Worm (Caenorhabditis elegans) whole organism, L1 larva: ENCODE data around the gene pgp-12.

ENCODE experiments used
- C04F5.9 ChIP-seq: sonication (generic microtip); optimal IDR thresholded peaks from 2 replicates; lab custom pipeline; 2016; ENCODE audit warnings: missing genetic modification characterization, missing compliant biosample characterization
- C16A3.4 ChIP-seq: fragments of 150-350 bp; optimal IDR thresholded peaks from 2 replicates; lab custom pipeline; 2014; ENCODE audit warnings: missing biosample characterization, missing genetic modification characterization
- F16B12.6 ChIP-seq: fragments of 150-350 bp; optimal IDR thresholded peaks from 2 replicates; lab custom pipeline; 2014; ENCODE audit warnings: missing biosample characterization, missing genetic modification characterization
- aha-1 ChIP-seq: fragments of 150-350 bp; optimal IDR thresholded peaks from 2 replicates; lab custom pipeline; 2014; ENCODE audit warnings: missing biosample characterization, missing genetic modification characterization
- aly-2 ChIP-seq: fragments of 150-350 bp; optimal IDR thresholded peaks from 2 replicates; lab custom pipeline; 2014; ENCODE audit warnings: missing biosample characterization, missing genetic modification characterization
- blmp-1 ChIP-seq: fragments of 150-350 bp; optimal IDR thresholded peaks from 2 replicates; lab custom pipeline; 2014; ENCODE audit warnings: missing biosample characterization, missing genetic modification characterization
- ceh-63 ChIP-seq: fragments of 200-800 bp; sonication (Bioruptor generic); optimal IDR thresholded peaks from 2 replicates; lab custom pipeline; 2018; ENCODE audit warnings: mild to moderate bottlenecking, missing genetic modification characterization, missing compliant biosample characterization
- ceh-8 ChIP-seq: fragments of 200-800 bp; sonication (Bioruptor generic); optimal IDR thresholded peaks from 2 replicates; lab custom pipeline; 2018; ENCODE audit warnings: mild to moderate bottlenecking, missing genetic modification characterization, moderate library complexity, missing compliant biosample characterization
- ceh-82 ChIP-seq, 3 experiments: fragments of 150-350 bp in 1 of 3; sonication (generic microtip) in 2 of 3; optimal IDR thresholded peaks; 2 replicates each; lab custom pipeline; 2014 to 2017; ENCODE audit warnings: missing biosample characterization in 3 of 3, missing genetic modification characterization in 3 of 3
- ceh-88 ChIP-seq: fragments of 200-800 bp; sonication (Bioruptor generic); IDR thresholded peaks from 2 replicates; pipeline ENCODE4 v1.3.6; 2022; ENCODE audit warnings: missing genetic modification characterization, missing compliant biosample characterization
- ceh-90 ChIP-seq: sonication (generic microtip); optimal IDR thresholded peaks from 2 replicates; lab custom pipeline; 2016; ENCODE audit warnings: missing genetic modification characterization, missing compliant biosample characterization
- egl-27 ChIP-seq, 2 experiments: fragments of 150-350 bp in 1 of 2; sonication (generic microtip); optimal IDR thresholded peaks; 3 replicates each; lab custom pipeline; 2017 to 2018; ENCODE audit warnings: missing biosample characterization in 2 of 2, missing genetic modification characterization in 2 of 2, missing genetic modification reagents in 2 of 2
- elt-2 ChIP-seq: sonication (generic microtip); optimal IDR thresholded peaks from 2 replicates; lab custom pipeline; 2016; ENCODE audit warnings: missing genetic modification characterization, mild to moderate bottlenecking, inconsistent platforms, missing compliant biosample characterization, missing genetic modification reagents
- elt-3 ChIP-seq, 6 experiments: fragments of 150-350 bp in 1 of 6; sonication (generic microtip); optimal IDR thresholded peaks; 2 replicates each; lab custom pipeline; 2017 to 2018; ENCODE audit warnings: missing biosample characterization in 6 of 6, missing genetic modification characterization in 6 of 6, inconsistent platforms in 1 of 6
- ets-5 ChIP-seq: fragments of 200-800 bp; sonication (Bioruptor generic); IDR thresholded peaks from 2 replicates; pipeline ENCODE4 v1.3.6; 2022; ENCODE audit warnings: missing genetic modification characterization, missing compliant biosample characterization
- fkh-10 ChIP-seq: sonication (generic microtip); optimal IDR thresholded peaks from 2 replicates; lab custom pipeline; 2017; ENCODE audit warnings: missing biosample characterization, missing genetic modification reagents, missing genetic modification characterization
- hlh-4 ChIP-seq: sonication (generic microtip); optimal IDR thresholded peaks from 2 replicates; lab custom pipeline; 2016; ENCODE audit warnings: mild to moderate bottlenecking, missing genetic modification characterization, missing compliant biosample characterization
- irx-1 ChIP-seq: sonication (generic microtip); optimal IDR thresholded peaks from 2 replicates; lab custom pipeline; 2016; ENCODE audit warnings: missing genetic modification characterization, missing compliant biosample characterization
- jun-1 ChIP-seq: fragments of 150-350 bp; optimal IDR thresholded peaks from 2 replicates; lab custom pipeline; 2014; ENCODE audit warnings: missing biosample characterization, missing genetic modification reagents, missing genetic modification characterization
- lin-14 ChIP-seq: fragments of 200-800 bp; sonication (Bioruptor generic); optimal IDR thresholded peaks from 2 replicates; lab custom pipeline; 2018; ENCODE audit warnings: mild to moderate bottlenecking, missing genetic modification characterization, moderate library complexity, missing compliant biosample characterization
- lin-15B ChIP-seq: fragments of 150-350 bp; sonication (generic microtip); optimal IDR thresholded peaks from 3 replicates; lab custom pipeline; 2014; ENCODE audit warnings: missing biosample characterization, missing genetic modification characterization
- lin-39 ChIP-seq: fragments of 150-350 bp; optimal IDR thresholded peaks from 2 replicates; lab custom pipeline; 2014; ENCODE audit warnings: missing biosample characterization, missing genetic modification reagents, missing genetic modification characterization
- lir-3 ChIP-seq: sonication (generic microtip); optimal IDR thresholded peaks from 2 replicates; lab custom pipeline; 2016; ENCODE audit warnings: mild to moderate bottlenecking, missing genetic modification characterization, moderate library complexity, missing compliant biosample characterization; ENCODE audit not compliant: poor library complexity
- lsy-2 ChIP-seq, 2 experiments: fragments of 150-350 bp; optimal IDR thresholded peaks; 2 replicates each; lab custom pipeline; 2014; ENCODE audit warnings: missing biosample characterization in 2 of 2, missing genetic modification characterization in 2 of 2
- mdl-1 ChIP-seq, 2 experiments: fragments of 150-350 bp; optimal IDR thresholded peaks; 2 replicates each; lab custom pipeline; 2014 to 2017; ENCODE audit warnings: missing biosample characterization in 2 of 2, missing genetic modification characterization in 2 of 2, inconsistent platforms in 1 of 2
- mef-2 ChIP-seq: fragments of 150-350 bp; optimal IDR thresholded peaks from 2 replicates; lab custom pipeline; 2014; ENCODE audit warnings: missing biosample characterization, missing genetic modification characterization
- nhr-12 ChIP-seq: sonication (generic microtip); optimal IDR thresholded peaks from 2 replicates; lab custom pipeline; 2017; ENCODE audit warnings: missing biosample characterization, missing genetic modification characterization
- nhr-19 ChIP-seq: fragments of 200-800 bp; sonication (Bioruptor generic); conservative IDR thresholded peaks from 2 replicates; pipeline ENCODE4 v1.3.6; 2022; ENCODE audit warnings: missing genetic modification characterization, missing compliant biosample characterization
- nhr-20 ChIP-seq: sonication (generic microtip); optimal IDR thresholded peaks from 2 replicates; lab custom pipeline; 2016; ENCODE audit warnings: mild to moderate bottlenecking, missing genetic modification characterization, missing compliant biosample characterization
- nhr-237 ChIP-seq: fragments of 150-350 bp; optimal IDR thresholded peaks from 2 replicates; lab custom pipeline; 2014; ENCODE audit warnings: missing biosample characterization, missing genetic modification characterization
- nhr-28 ChIP-seq: fragments of 150-350 bp; optimal IDR thresholded peaks from 2 replicates; lab custom pipeline; 2014; ENCODE audit warnings: missing biosample characterization, missing genetic modification characterization
- nhr-47 ChIP-seq: sonication (generic microtip); optimal IDR thresholded peaks from 2 replicates; lab custom pipeline; 2016; ENCODE audit warnings: mild to moderate bottlenecking, missing genetic modification characterization, moderate library complexity, missing compliant biosample characterization
- nhr-84 ChIP-seq: sonication (generic microtip); optimal IDR thresholded peaks from 2 replicates; lab custom pipeline; 2017; ENCODE audit warnings: missing biosample characterization, missing genetic modification characterization
- nhr-85 ChIP-seq: sonication (generic microtip); peaks from one replicate; lab custom pipeline; 2016; ENCODE audit warnings: missing genetic modification characterization, inconsistent platforms, missing compliant biosample characterization
- nhr-90 ChIP-seq: sonication (generic microtip); optimal IDR thresholded peaks from 2 replicates; lab custom pipeline; 2016; ENCODE audit warnings: mild to moderate bottlenecking, missing genetic modification characterization, missing compliant biosample characterization; ENCODE audit not compliant: poor library complexity
- pqm-1 ChIP-seq: sonication (generic microtip); optimal IDR thresholded peaks from 3 replicates; lab custom pipeline; 2017; ENCODE audit warnings: missing biosample characterization, missing genetic modification characterization
- rnt-1 ChIP-seq: sonication (generic microtip); optimal IDR thresholded peaks from 2 replicates; lab custom pipeline; 2016; ENCODE audit warnings: mild to moderate bottlenecking, missing genetic modification characterization, moderate library complexity, missing compliant biosample characterization
- snu-23 ChIP-seq: sonication (generic microtip); optimal IDR thresholded peaks from 2 replicates; lab custom pipeline; 2016; ENCODE audit warnings: missing genetic modification characterization, missing compliant biosample characterization
- sptf-1 ChIP-seq: fragments of 150-350 bp; optimal IDR thresholded peaks from 2 replicates; lab custom pipeline; 2014; ENCODE audit warnings: missing biosample characterization, missing genetic modification characterization
- swsn-7 ChIP-seq: sonication (generic microtip); optimal IDR thresholded peaks from 2 replicates; lab custom pipeline; 2016; ENCODE audit warnings: missing genetic modification characterization, missing compliant biosample characterization
- tbx-2 ChIP-seq: sonication (generic microtip); optimal IDR thresholded peaks from 2 replicates; lab custom pipeline; 2016; ENCODE audit warnings: missing genetic modification characterization, missing compliant biosample characterization
- unc-30 ChIP-seq: sonication (generic microtip); optimal IDR thresholded peaks from 2 replicates; lab custom pipeline; 2017; ENCODE audit warnings: missing biosample characterization, missing genetic modification characterization
- zip-4 ChIP-seq: fragments of 200-800 bp; sonication (Bioruptor generic); optimal IDR thresholded peaks from 2 replicates; lab custom pipeline; 2018; ENCODE audit warnings: mild to moderate bottlenecking, missing genetic modification characterization, moderate library complexity, missing compliant biosample characterization

pgp-12 gene

ce11 chrX:12761778-12762177 is 30.2 kb downstream of the pgp-12 start, which contains the start of gene cept-1:
TSS of gene cept-1 (plus strand) at chrX:12762078.
- TF ChIP-seq lsy-2 (tag; optimal IDR thresholded peaks at IDR 0.05; lab: Kevin White, UChicago) (no peak), tbx-2 (tag; lab: Kevin White, UChicago) (no peak), aly-2 (no peak), F16B12.6 (tag; lab: Kevin White, UChicago) (no peak), irx-1 (tag; lab: Kevin White, UChicago) (no peak), nhr-85 (tag; lab: Kevin White, UChicago) (no peak), nhr-237 (tag; lab: Kevin White, UChicago) (no peak), ceh-63 (GFP tag; lab: Kevin White, UChicago) (no peak), C16A3.4 (tag; lab: Kevin White, UChicago) (no peak), sptf-1 (tag; lab: Kevin White, UChicago) (no peak), pqm-1 (tag; lab: Kevin White, UChicago) (no peak), rnt-1 (tag; lab: Kevin White, UChicago) (no peak), lin-39 (tag; lab: Kevin White, UChicago) (no peak), egl-27 (tag; optimal IDR thresholded peaks at IDR 0.05; lab: Kevin White, UChicago) (no peak), lin-14 (no peak), lin-15B (no peak), ceh-90 (tag; lab: Kevin White, UChicago) (no peak), fkh-10 (GFP tag; lab: Kevin White, UChicago) (no peak)
- TF ChIP-seq, all 84 proteins: peak for 0

DNA sequence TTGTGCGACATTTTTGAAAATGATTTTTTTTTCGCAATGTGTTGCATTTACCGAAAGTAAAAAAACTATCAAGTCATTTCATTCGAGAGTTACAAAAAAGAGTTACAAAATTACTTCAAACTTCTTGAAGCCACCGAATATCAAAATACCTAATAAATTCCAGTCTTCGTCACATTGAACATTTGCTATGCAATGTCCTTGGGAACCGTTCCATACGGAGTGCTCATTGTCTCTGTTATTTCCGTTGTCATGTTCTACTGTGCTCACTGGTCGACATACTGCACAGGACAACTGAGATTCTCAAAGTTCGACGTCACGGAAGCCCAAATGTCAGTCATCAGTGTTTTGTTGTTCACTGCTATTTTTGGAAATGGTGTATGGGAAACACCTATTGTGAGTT is 32.4 kb downstream of the pgp-12 start:
- TF ChIP-seq rnt-1 (tag; lab: Kevin White, UChicago) (no peak), nhr-28 (tag; lab: Kevin White, UChicago) (no peak), ceh-63 (GFP tag; lab: Kevin White, UChicago) (no peak), ceh-8 (GFP tag; lab: Kevin White, UChicago) (no peak), C04F5.9 (tag; lab: Kevin White, UChicago) (no peak), aha-1 (tag; lab: Kevin White, UChicago) (no peak), snu-23 (GFP tag; lab: Kevin White, UChicago) (no peak), C16A3.4 (tag; lab: Kevin White, UChicago) (no peak), nhr-90 (no peak), fkh-10 (GFP tag; lab: Kevin White, UChicago) (no peak), unc-30 (tag; lab: Kevin White, UChicago) (no peak), nhr-47 (no peak), ceh-88 (GFP tag; lab: Robert Waterston, UW) (no peak), tbx-2 (tag; lab: Kevin White, UChicago) (no peak), ceh-82 (tag; optimal IDR thresholded peaks at IDR 0.05; lab: Kevin White, UChicago) (no peak)

- TF ChIP-seq mef-2 (tag; lab: Kevin White, UChicago): no peak
These were observed 38.1 kb downstream of the pgp-12 start, which contains the start of gene ilc-17.1 for ce11 chrX:12769697-12770096. TSS of gene ilc-17.1 (minus strand) at chrX:12769797.

DNA sequence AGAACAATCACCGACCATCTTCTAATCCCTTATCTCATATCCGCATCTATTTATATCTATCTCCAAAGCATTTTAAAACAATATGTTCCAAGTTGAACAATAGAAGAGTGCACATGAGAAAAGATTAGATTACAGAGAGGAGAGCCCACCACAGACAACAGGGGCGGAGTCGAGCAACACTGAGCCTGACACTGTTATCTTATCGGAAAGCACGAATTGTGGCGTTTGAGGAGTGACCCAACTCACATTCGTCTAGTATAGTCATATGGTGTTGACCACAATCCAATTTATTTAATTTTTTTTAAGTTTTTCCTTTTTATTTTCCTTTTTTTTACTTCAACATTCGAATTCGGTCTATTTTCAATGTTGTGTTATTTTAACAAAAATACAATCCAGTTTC is 49.1 kb downstream of the pgp-12 start:
- TF ChIP-seq elt-2 (tag; lab: Kevin White, UChicago) (peak; percentile 80), swsn-7 (tag; lab: Kevin White, UChicago) (no peak), nhr-85 (tag; lab: Kevin White, UChicago) (no peak), lin-14 (no peak)

DNA sequence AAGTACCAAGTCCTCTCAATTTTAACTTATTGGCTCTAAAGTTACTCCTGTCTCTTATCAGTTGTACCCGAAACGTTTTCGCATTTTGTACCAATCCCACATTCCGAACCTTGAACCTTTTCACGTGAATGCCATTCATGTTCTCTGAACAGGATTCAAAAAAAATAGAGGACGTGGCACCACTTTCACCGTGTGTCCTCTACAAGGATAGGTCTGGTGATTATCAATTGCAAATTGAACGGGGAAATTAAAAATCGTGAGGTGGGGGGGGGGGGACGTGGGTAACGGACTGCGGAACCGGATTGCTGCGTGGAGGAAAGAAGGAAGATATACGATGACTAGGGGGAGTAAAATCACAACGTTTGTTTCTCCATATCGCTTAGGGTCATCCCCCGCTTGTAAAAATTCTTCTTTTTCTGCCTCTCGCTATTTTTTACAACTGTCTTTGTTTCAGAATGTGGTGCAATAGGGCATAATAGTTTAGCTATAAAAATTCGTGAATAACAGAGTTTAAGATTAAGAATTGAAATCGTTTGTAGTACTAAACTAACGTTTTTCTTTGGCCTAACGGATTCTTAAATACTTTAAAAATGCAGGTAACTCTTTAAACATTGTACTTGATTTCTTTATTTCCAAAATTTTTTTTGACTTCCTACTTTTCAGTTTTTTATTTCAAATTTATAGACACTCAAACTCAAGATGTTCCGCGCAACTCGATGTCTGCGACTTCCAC is 50.3 kb downstream of the pgp-12 start, which contains the start of gene alh-13:
TSS of gene alh-13 (plus strand) at position 683 of the 733 bp plus-strand sequence.
- TF ChIP-seq nhr-12 (no peak), lin-15B (no peak), elt-2 (tag; lab: Kevin White, UChicago) (peak; percentile 28), ets-5 (no peak), elt-3 (tag; optimal IDR thresholded peaks at IDR 0.05; lab: Kevin White, UChicago) (peak in 1 of 6 experiments; percentile 58), blmp-1 (tag; lab: Kevin White, UChicago) (peak; percentile 72), nhr-84 (tag; lab: Kevin White, UChicago) (no peak), aly-2 (no peak), mdl-1 (tag; optimal IDR thresholded peaks at IDR 0.05; lab: Kevin White, UChicago) (peak in 1 of 2 experiments; percentile 28), nhr-85 (tag; lab: Kevin White, UChicago) (peak; percentile 45), nhr-47 (no peak), nhr-20 (tag; lab: Kevin White, UChicago) (peak; percentile 17), nhr-19 (peak; percentile 31), lin-39 (tag; lab: Kevin White, UChicago) (no peak), zip-4 (GFP tag; lab: Kevin White, UChicago) (no peak), fkh-10 (GFP tag; lab: Kevin White, UChicago) (no peak), lir-3 (tag; lab: Kevin White, UChicago) (no peak), jun-1 (tag; lab: Kevin White, UChicago) (no peak), hlh-4 (tag; lab: Kevin White, UChicago) (no peak)
